Worm (Caenorhabditis elegans) whole organism, L4 larva: ENCODE measurements around the gene clec-8.
A peak's percentile ranks its signal among the peaks of the same experiment; 100 is the strongest.
"Not testable (repeated sequence)": the region's sequence is repeated elsewhere in the genome, so short reads cannot be mapped to it uniquely, and the experiment has no call there.

Experiments
- hif-1 ChIP-seq, 2 experiments: sonication (generic microtip); optimal IDR thresholded peaks; 2 replicates each; lab custom pipeline; 2016 to 2017; ENCODE audit warnings: missing compliant biosample characterization in 2 of 2, missing genetic modification characterization in 2 of 2, missing genetic modification reagents in 2 of 2, missing genotype in 2 of 2, mild to moderate bottlenecking in 1 of 2
- nhr-11 ChIP-seq: fragments of 150-350 bp; optimal IDR thresholded peaks from 2 replicates; lab custom pipeline; 2014; ENCODE audit warnings: missing biosample characterization, missing genetic modification characterization
- pha-4 ChIP-seq, 2 experiments: fragments of 150-350 bp in 1 of 2; fragments of 200-800 bp in 1 of 2; sonication (Bioruptor generic) in 1 of 2; IDR thresholded peaks in 1 of 2; optimal IDR thresholded peaks in 1 of 2; 2 replicates each; pipeline versions ENCODE4 v1.3.6 to Lab custom; 2014 to 2022; ENCODE audit warnings: missing genetic modification characterization in 2 of 2, missing genetic modification reagents in 2 of 2, missing biosample characterization in 1 of 2, missing compliant biosample characterization in 1 of 2
- skn-1 ChIP-seq: fragments of 150-350 bp; optimal IDR thresholded peaks from 2 replicates; lab custom pipeline; 2014; ENCODE audit warnings: missing biosample characterization, missing genetic modification characterization
- snpc-4 ChIP-seq: fragments of 150-350 bp; optimal IDR thresholded peaks from 2 replicates; lab custom pipeline; 2014; ENCODE audit warnings: missing biosample characterization, missing genetic modification characterization
- unc-39 ChIP-seq: sonication (generic microtip); optimal IDR thresholded peaks from 2 replicates; lab custom pipeline; 2017; ENCODE audit warnings: missing biosample characterization, missing genetic modification characterization

DNA sequence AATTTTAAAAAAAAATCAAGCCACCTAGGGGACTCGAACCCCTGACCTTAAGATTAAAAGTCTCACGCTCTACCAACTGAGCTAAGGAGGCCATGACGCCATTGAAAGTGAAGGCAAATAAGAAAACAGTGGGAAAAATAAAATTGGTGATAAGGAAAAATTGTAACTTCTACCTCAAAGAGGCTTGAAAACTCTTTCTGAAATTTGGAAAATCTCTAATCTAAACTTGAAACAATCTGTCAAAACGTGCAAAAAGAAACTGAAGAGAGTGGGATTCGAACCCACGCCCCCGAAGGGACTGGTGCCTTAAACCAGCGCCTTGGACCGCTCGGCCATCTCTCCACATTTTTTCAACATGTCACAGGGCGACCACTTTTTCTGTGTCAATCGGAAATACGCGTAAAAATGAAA, 36.2 kb downstream of the clec-8 start:
- not testable (repeated sequence) for TF ChIP-seq pha-4 (GFP tag; IDR thresholded peaks at IDR 0.05; lab: Robert Waterston, UW); pha-4 (tag; optimal IDR thresholded peaks at IDR 0.05; lab: Kevin White, UChicago); nhr-11 (tag; lab: Kevin White, UChicago); skn-1 (tag; lab: Kevin White, UChicago); snpc-4 (tag; lab: Kevin White, UChicago); unc-39 (tag; lab: Kevin White, UChicago)
- TF ChIP-seq hif-1 (tag; optimal IDR thresholded peaks at IDR 0.05; lab: Kevin White, UChicago) = peak in 1 of 2 experiments; percentile 39
